Fruit fly (Drosophila melanogaster) whole organism, embryonic: Measurements from ENCODE around the gene alpha-Est9.

Experiments
- ATbp ChIP-seq: fragments of 200-800 bp; sonication (Bioruptor generic); optimal IDR thresholded peaks from 2 replicates; lab custom pipeline; 2017; ENCODE audit warnings: missing biosample characterization, mild to moderate bottlenecking, missing genetic modification characterization, missing genetic modification reagents
- Atf6 ChIP-seq: fragments of 200-800 bp; sonication (Bioruptor generic); IDR thresholded peaks from 2 replicates; pipeline ENCODE4 v1.3.6; 2022; ENCODE audit warnings: missing biosample characterization, missing genetic modification characterization
- B-H2 ChIP-seq: fragments of 200-800 bp; sonication (Bioruptor generic); optimal IDR thresholded peaks from 2 replicates; lab custom pipeline; 2018; ENCODE audit warnings: missing biosample characterization, mild to moderate bottlenecking, missing genetic modification characterization
- CG10209 ChIP-seq: fragments of 200-800 bp; sonication (Bioruptor generic); optimal IDR thresholded peaks from 3 replicates; lab custom pipeline; 2017; ENCODE audit warnings: missing biosample characterization, mild to moderate bottlenecking, missing genetic modification characterization, missing genetic modification reagents
- CG14667 ChIP-seq: fragments of 200-800 bp; sonication (Bioruptor generic); IDR thresholded peaks from 2 replicates; pipeline ENCODE4 v1.3.6; 2022; ENCODE audit warnings: missing biosample characterization, missing genetic modification characterization
- CG17385 ChIP-seq: fragments of 200-800 bp; sonication (Bioruptor generic); optimal IDR thresholded peaks from 3 replicates; lab custom pipeline; 2018; ENCODE audit warnings: missing biosample characterization, mild to moderate bottlenecking, missing genetic modification characterization
- CG18011 ChIP-seq: fragments of 200-800 bp; sonication (Bioruptor generic); optimal IDR thresholded peaks from 2 replicates; lab custom pipeline; 2017; ENCODE audit warnings: missing biosample characterization, missing genetic modification characterization, mild to moderate bottlenecking, moderate library complexity, missing genotype
- CG18262 ChIP-seq: fragments of 200-800 bp; optimal IDR thresholded peaks from 3 replicates; lab custom pipeline; 2019; ENCODE audit warnings: missing biosample characterization, mild to moderate bottlenecking, missing genetic modification characterization, moderate library complexity
- CG2120 ChIP-seq: fragments of 200-800 bp; sonication (Bioruptor generic); optimal IDR thresholded peaks from 3 replicates; lab custom pipeline; 2016; ENCODE audit warnings: missing biosample characterization, missing genetic modification characterization
- CG2678 ChIP-seq: fragments of 200-800 bp; sonication (Bioruptor generic); optimal IDR thresholded peaks from 3 replicates; lab custom pipeline; 2019; ENCODE audit warnings: missing biosample characterization, mild to moderate bottlenecking, missing genetic modification characterization, moderate library complexity
- CG31224 ChIP-seq: fragments of 200-800 bp; sonication (Bioruptor generic); IDR thresholded peaks from 2 replicates; pipeline ENCODE4 v1.3.6; 2022; ENCODE audit warnings: missing biosample characterization, missing genetic modification characterization
- CG3163 ChIP-seq: fragments of 200-800 bp; sonication (Bioruptor generic); optimal IDR thresholded peaks from 3 replicates; lab custom pipeline; 2016; ENCODE audit warnings: missing biosample characterization, missing genetic modification characterization
- CG32767 ChIP-seq: fragments of 200-800 bp; sonication (Bioruptor generic); IDR thresholded peaks from 2 replicates; pipeline ENCODE4 v1.3.6; 2022; ENCODE audit warnings: missing biosample characterization, missing genetic modification characterization
- CG3281 ChIP-seq: fragments of 200-800 bp; sonication (Bioruptor generic); optimal IDR thresholded peaks from 3 replicates; lab custom pipeline; 2017; ENCODE audit warnings: missing biosample characterization, mild to moderate bottlenecking, missing genetic modification characterization
- CG3726 ChIP-seq: fragments of 200-800 bp; sonication (Bioruptor generic); IDR thresholded peaks from 3 replicates; pipeline ENCODE4, ENCODE4 v1.3.6; 2022; ENCODE audit warnings: missing biosample characterization, missing genetic modification characterization
- CG4730 ChIP-seq: fragments of 200-800 bp; sonication (Bioruptor generic); IDR thresholded peaks from 2 replicates; pipeline ENCODE4 v1.3.6; 2022; ENCODE audit warnings: missing biosample characterization, missing genetic modification characterization
- CG6654 ChIP-seq: fragments of 200-800 bp; sonication (Bioruptor generic); optimal IDR thresholded peaks from 2 replicates; lab custom pipeline; 2017; ENCODE audit warnings: missing biosample characterization, mild to moderate bottlenecking, missing genetic modification characterization
- CG6689 ChIP-seq: fragments of 200-800 bp; sonication (Bioruptor generic); IDR thresholded peaks from 2 replicates; pipeline ENCODE4 v1.3.6; 2022; ENCODE audit warnings: missing biosample characterization, missing genetic modification characterization
- CG6854 ChIP-seq: fragments of 200-800 bp; sonication (Bioruptor generic); optimal IDR thresholded peaks from 3 replicates; lab custom pipeline; 2017; ENCODE audit warnings: missing biosample characterization, mild to moderate bottlenecking, missing genetic modification characterization
- CG9797 ChIP-seq: fragments of 200-800 bp; sonication (Bioruptor generic); optimal IDR thresholded peaks from 3 replicates; lab custom pipeline; 2018; ENCODE audit warnings: missing biosample characterization, mild to moderate bottlenecking, missing genetic modification characterization
- CG9876 ChIP-seq: fragments of 200-800 bp; sonication (Bioruptor generic); optimal IDR thresholded peaks from 2 replicates; lab custom pipeline; 2016; ENCODE audit warnings: missing biosample characterization, missing genetic modification characterization
- CrebB ChIP-seq: fragments of 200-800 bp; sonication (Bioruptor generic); optimal IDR thresholded peaks from 3 replicates; lab custom pipeline; 2018; ENCODE audit warnings: missing biosample characterization, mild to moderate bottlenecking, missing genetic modification characterization
- GATAe ChIP-seq: fragments of 200-800 bp; sonication (Bioruptor generic); conservative IDR thresholded peaks from 2 replicates; pipeline ENCODE4 v1.3.6; 2022; ENCODE audit warnings: missing biosample characterization, missing genetic modification characterization
- Hr51 ChIP-seq, 2 experiments: fragments of 200-800 bp; sonication (Bioruptor generic); optimal IDR thresholded peaks; 2 replicates in 1 of 2; 3 replicates in 1 of 2; lab custom pipeline; 2016 to 2018; ENCODE audit warnings: missing biosample characterization in 2 of 2, missing genetic modification characterization in 2 of 2, mild to moderate bottlenecking in 1 of 2, moderate library complexity in 1 of 2
- Jarid2 ChIP-seq: fragments of 200-800 bp; sonication (Bioruptor generic); optimal IDR thresholded peaks from 3 replicates; lab custom pipeline; 2017; ENCODE audit warnings: mild to moderate bottlenecking, missing biosample characterization, missing genetic modification reagents, missing genetic modification characterization
- Lhr ChIP-seq: fragments of 200-800 bp; sonication (Bioruptor generic); optimal IDR thresholded peaks from 3 replicates; lab custom pipeline; 2017; ENCODE audit warnings: mild to moderate bottlenecking, missing biosample characterization, missing genetic modification reagents, missing genetic modification characterization
- Lim3 ChIP-seq: fragments of 200-800 bp; sonication (Bioruptor generic); IDR thresholded peaks from 2 replicates; pipeline ENCODE4 v1.3.6; 2022; ENCODE audit warnings: missing biosample characterization, missing genetic modification characterization
- MBD-R2 ChIP-seq: fragments of 200-800 bp; sonication (Bioruptor generic); IDR thresholded peaks from 2 replicates; pipeline ENCODE4 v1.3.6; 2022; ENCODE audit warnings: missing biosample characterization, missing genetic modification characterization
- MESR4 ChIP-seq: fragments of 200-800 bp; sonication (Bioruptor generic); optimal IDR thresholded peaks from 2 replicates; lab custom pipeline; 2018; ENCODE audit warnings: missing biosample characterization, mild to moderate bottlenecking, missing genetic modification characterization, moderate library complexity
- Max ChIP-seq: fragments of 200-800 bp; sonication (Bioruptor generic); optimal IDR thresholded peaks from 2 replicates; lab custom pipeline; 2016; ENCODE audit warnings: missing biosample characterization, mild to moderate bottlenecking, missing genetic modification characterization
- NC2α ChIP-seq: fragments of 200-800 bp; sonication (Bioruptor generic); optimal IDR thresholded peaks from 2 replicates; lab custom pipeline; 2016; ENCODE audit warnings: missing biosample characterization, missing genetic modification characterization
- TFAM ChIP-seq: fragments of 200-800 bp; sonication (Bioruptor generic); optimal IDR thresholded peaks from 2 replicates; lab custom pipeline; 2017; ENCODE audit warnings: missing biosample characterization, missing genetic modification characterization, inconsistent platforms
- bbx ChIP-seq: fragments of 200-800 bp; sonication (Bioruptor generic); IDR thresholded peaks from 2 replicates; pipeline ENCODE4 v1.3.6; 2022; ENCODE audit warnings: missing biosample characterization, missing genetic modification characterization; ENCODE audit not compliant: partially characterized antibody
- bsh ChIP-seq, 2 experiments: fragments of 200-800 bp; sonication (Bioruptor generic); optimal IDR thresholded peaks; 2 replicates each; lab custom pipeline; 2017 to 2018; ENCODE audit warnings: mild to moderate bottlenecking in 2 of 2, missing biosample characterization in 2 of 2, missing genetic modification characterization in 2 of 2, moderate library complexity in 1 of 2
- da ChIP-seq: fragments of 200-800 bp; sonication (Bioruptor generic); optimal IDR thresholded peaks from 2 replicates; lab custom pipeline; 2016; ENCODE audit warnings: missing biosample characterization, missing genetic modification characterization
- dmrt11E ChIP-seq: fragments of 200-800 bp; sonication (Bioruptor generic); optimal IDR thresholded peaks from 3 replicates; lab custom pipeline; 2018; ENCODE audit warnings: missing biosample characterization, mild to moderate bottlenecking, missing genetic modification characterization, moderate library complexity
- dmrt99B ChIP-seq: fragments of 200-800 bp; sonication (Bioruptor generic); optimal IDR thresholded peaks from 2 replicates; lab custom pipeline; 2018; ENCODE audit warnings: missing biosample characterization, mild to moderate bottlenecking, missing genetic modification characterization, moderate library complexity
- esg ChIP-seq: fragments of 200-800 bp; sonication (Bioruptor generic); conservative IDR thresholded peaks from 2 replicates; pipeline ENCODE4 v1.3.6; 2022; ENCODE audit warnings: missing biosample characterization, missing genetic modification characterization
- grn ChIP-seq: fragments of 200-800 bp; sonication (Bioruptor generic); optimal IDR thresholded peaks from 3 replicates; lab custom pipeline; 2017; ENCODE audit warnings: missing biosample characterization, missing genetic modification characterization
- insv ChIP-seq, 2 experiments: fragments of 200-800 bp; sonication (Bioruptor generic); optimal IDR thresholded peaks; 3 replicates each; lab custom pipeline; 2016 to 2018; ENCODE audit warnings: missing biosample characterization in 2 of 2, missing genetic modification characterization in 2 of 2
- jumu ChIP-seq: fragments of 200-800 bp; sonication (Bioruptor generic); optimal IDR thresholded peaks from 3 replicates; lab custom pipeline; 2016; ENCODE audit warnings: missing biosample characterization, missing genetic modification characterization
- lov ChIP-seq, 2 experiments: fragments of 200-800 bp in 1 of 2; fragments of >200 bp in 1 of 2; sonication (Bioruptor generic) in 1 of 2; IDR thresholded peaks in 1 of 2; optimal IDR thresholded peaks in 1 of 2; 2 replicates in 1 of 2; 3 replicates in 1 of 2; pipeline versions ENCODE4 v1.3.6 to Lab custom; 2017 to 2022; ENCODE audit warnings: missing biosample characterization in 1 of 2, missing genetic modification characterization in 1 of 2
- nau ChIP-seq: fragments of 200-800 bp; sonication (Bioruptor generic); optimal IDR thresholded peaks from 3 replicates; lab custom pipeline; 2017; ENCODE audit warnings: missing biosample characterization, mild to moderate bottlenecking, missing genetic modification characterization, missing genetic modification reagents
- oc ChIP-seq: fragments of 200-800 bp; sonication (Bioruptor generic); optimal IDR thresholded peaks from 2 replicates; lab custom pipeline; 2018; ENCODE audit warnings: missing biosample characterization, mild to moderate bottlenecking, missing genetic modification characterization, moderate library complexity
- ranshi ChIP-seq: fragments of 200-800 bp; sonication (Bioruptor generic); IDR thresholded peaks from 2 replicates; pipeline ENCODE4 v1.3.6; 2022; ENCODE audit warnings: missing biosample characterization, missing genetic modification characterization
- salm ChIP-seq: fragments of 200-800 bp; sonication (Bioruptor generic); optimal IDR thresholded peaks from 2 replicates; lab custom pipeline; 2018; ENCODE audit warnings: missing biosample characterization, mild to moderate bottlenecking, missing genetic modification characterization
- sna ChIP-seq: fragments of 200-800 bp; sonication (Bioruptor generic); IDR thresholded peaks from 2 replicates; pipeline ENCODE4 v1.3.6; 2022; ENCODE audit warnings: missing biosample characterization, missing genetic modification characterization; ENCODE audit not compliant: partially characterized antibody
- ttk ChIP-seq: fragments of 200-800 bp; sonication (Bioruptor generic); IDR thresholded peaks from 2 replicates; pipeline ENCODE4 v2.1.2; 2022; ENCODE audit warnings: missing biosample characterization, missing genetic modification characterization
- zfh1 ChIP-seq: fragments of 200-800 bp; sonication (Bioruptor generic); IDR thresholded peaks from 3 replicates; pipeline ENCODE4 v1.3.6; 2022; ENCODE audit warnings: missing biosample characterization, missing genetic modification characterization

alpha-Est9 gene

DNA sequence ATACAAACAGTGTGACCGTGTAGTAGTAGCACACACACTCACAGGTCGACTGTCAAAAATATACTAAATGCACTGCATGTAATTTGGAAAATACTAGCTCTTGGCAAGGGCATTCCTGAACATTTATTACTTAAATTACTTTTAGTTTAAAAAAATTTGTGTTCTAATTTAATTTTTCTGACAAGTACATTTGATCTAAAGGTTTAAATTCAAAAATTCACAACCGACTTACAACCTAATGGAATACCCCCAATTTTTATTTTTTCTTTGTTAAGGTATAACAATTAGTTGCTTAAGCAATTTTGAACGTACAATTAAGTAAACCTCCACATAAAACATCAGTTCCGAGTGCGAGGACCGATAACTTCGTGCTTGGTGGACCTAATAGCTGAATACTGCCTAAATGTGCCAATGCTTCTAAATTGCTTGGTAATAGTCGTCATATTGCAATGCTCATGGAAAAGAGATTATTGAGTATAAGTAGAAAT is 31.1 kb downstream of the alpha-Est9 start, which contains the start of gene CG1142 (continued):
- TF ChIP-seq MBD-R2 (GFP tag; lab: Robert Waterston, UW) (peak; percentile 98), CG3281 (GFP tag; lab: Kevin White, UChicago) (peak; percentile 98), CG9876 (GFP tag; lab: Kevin White, UChicago) (peak; percentile 85), salm (peak; percentile 99), lov (optimal IDR thresholded peaks at IDR 0.05; lab: Kevin White, UChicago) (no peak), lov (GFP tag; IDR thresholded peaks at IDR 0.05; lab: Robert Waterston, UW) (peak; percentile 99), ATbp (GFP tag; lab: Kevin White, UChicago) (peak; percentile 96), dmrt11E (tag; lab: Kevin White, UChicago) (peak; percentile 100), CG4730 (GFP tag; lab: Robert Waterston, UW) (peak; percentile 97), CrebB (tag; lab: Kevin White, UChicago) (peak; percentile 98), ranshi (peak; percentile 98), GATAe (GFP tag; lab: Robert Waterston, UW) (peak; percentile 85), CG10209 (GFP tag; lab: Kevin White, UChicago) (peak; percentile 98), CG31224 (GFP tag; lab: Robert Waterston, UW) (peak; percentile 96), B-H2 (peak; percentile 97), CG6689 (GFP tag; lab: Robert Waterston, UW) (peak; percentile 98), CG9797 (GFP tag; lab: Kevin White, UChicago) (peak; percentile 85), CG32767 (GFP tag; lab: Robert Waterston, UW) (peak; percentile 98), grn (peak; percentile 72), esg (GFP tag; lab: Robert Waterston, UW) (peak; percentile 98), MESR4 (GFP tag; lab: Kevin White, UChicago) (peak; percentile 60), Lim3 (peak; percentile 88), Lhr (GFP tag; lab: Kevin White, UChicago) (peak; percentile 98), CG3726 (peak; percentile 99), jumu (GFP tag; lab: Kevin White, UChicago) (peak; percentile 92), Jarid2 (peak; percentile 90), CG14667 (peak; percentile 96), CG18011 (GFP tag; lab: Kevin White, UChicago) (peak; percentile 89), bsh (GFP tag; optimal IDR thresholded peaks at IDR 0.05; lab: Kevin White, UChicago) (peak in 1 of 2 experiments; percentile 99), ttk (GFP tag; lab: Robert Waterston, UW) (peak; percentile 98), nau (peak; percentile 94), CG3163 (peak; percentile 84), CG18262 (peak; percentile 99), CG2120 (GFP tag; lab: Kevin White, UChicago) (peak; percentile 98), TFAM (GFP tag; lab: Kevin White, UChicago) (peak; percentile 93), CG17385 (GFP tag; lab: Kevin White, UChicago) (peak; percentile 98), bbx (GFP tag; lab: Robert Waterston, UW) (no peak), CG2678 (tag; lab: Kevin White, UChicago) (peak; percentile 99), da (GFP tag; lab: Kevin White, UChicago) (peak; percentile 96), Atf6 (peak; percentile 98), sna (GFP tag; lab: Robert Waterston, UW) (no peak), CG6654 (peak; percentile 89), insv (GFP tag; optimal IDR thresholded peaks at IDR 0.05; lab: Kevin White, UChicago) (peak in 1 of 2 experiments; percentile 74), dmrt99B (tag; lab: Kevin White, UChicago) (peak; percentile 98), oc (tag; lab: Kevin White, UChicago) (peak; percentile 99), Max (GFP tag; lab: Kevin White, UChicago) (peak; percentile 98), CG6854 (GFP tag; lab: Kevin White, UChicago) (peak; percentile 97), zfh1 (GFP tag; lab: Robert Waterston, UW) (peak; percentile 99), Hr51 (GFP tag; optimal IDR thresholded peaks at IDR 0.05; lab: Kevin White, UChicago) (peak; percentile 96 to 99), NC2α (GFP tag; lab: Kevin White, UChicago) (peak; percentile 95)
